Worm (Caenorhabditis elegans) whole organism, L1 larva: ENCODE results near the gene acp-2.

Experiments
- C16A3.4 ChIP-seq: fragments of 150-350 bp; optimal IDR thresholded peaks from 2 replicates; lab custom pipeline; 2014; ENCODE audit warnings: missing biosample characterization, missing genetic modification characterization
- F16B12.6 ChIP-seq: fragments of 150-350 bp; optimal IDR thresholded peaks from 2 replicates; lab custom pipeline; 2014; ENCODE audit warnings: missing biosample characterization, missing genetic modification characterization
- aly-2 ChIP-seq: fragments of 150-350 bp; optimal IDR thresholded peaks from 2 replicates; lab custom pipeline; 2014; ENCODE audit warnings: missing biosample characterization, missing genetic modification characterization
- blmp-1 ChIP-seq: fragments of 150-350 bp; optimal IDR thresholded peaks from 2 replicates; lab custom pipeline; 2014; ENCODE audit warnings: missing biosample characterization, missing genetic modification characterization
- ceh-63 ChIP-seq: fragments of 200-800 bp; sonication (Bioruptor generic); optimal IDR thresholded peaks from 2 replicates; lab custom pipeline; 2018; ENCODE audit warnings: mild to moderate bottlenecking, missing genetic modification characterization, missing compliant biosample characterization
- ceh-8 ChIP-seq: fragments of 200-800 bp; sonication (Bioruptor generic); optimal IDR thresholded peaks from 2 replicates; lab custom pipeline; 2018; ENCODE audit warnings: mild to moderate bottlenecking, missing genetic modification characterization, moderate library complexity, missing compliant biosample characterization
- ceh-88 ChIP-seq: fragments of 200-800 bp; sonication (Bioruptor generic); IDR thresholded peaks from 2 replicates; pipeline ENCODE4 v1.3.6; 2022; ENCODE audit warnings: missing genetic modification characterization, missing compliant biosample characterization
- ceh-90 ChIP-seq: sonication (generic microtip); optimal IDR thresholded peaks from 2 replicates; lab custom pipeline; 2016; ENCODE audit warnings: missing genetic modification characterization, missing compliant biosample characterization
- efl-1 ChIP-seq, 4 experiments: fragments of 150-350 bp; optimal IDR thresholded peaks in 3 of 4; peaks in 1 of 4; 1 replicate in 1 of 4; 2 replicates in 3 of 4; lab custom pipeline; 2014; ENCODE audit warnings: missing biosample characterization in 2 of 4, missing genetic modification characterization in 2 of 4, missing genetic modification reagents in 2 of 4
- efl-3 ChIP-seq: fragments of 200-800 bp; sonication (Bioruptor generic); optimal IDR thresholded peaks from 2 replicates; lab custom pipeline; 2018; ENCODE audit warnings: mild to moderate bottlenecking, missing genetic modification characterization, missing compliant biosample characterization
- egl-13 ChIP-seq: sonication (generic microtip); optimal IDR thresholded peaks from 2 replicates; lab custom pipeline; 2016; ENCODE audit warnings: missing genotype, missing genetic modification reagents, missing genetic modification characterization, missing compliant biosample characterization
- elt-2 ChIP-seq: sonication (generic microtip); optimal IDR thresholded peaks from 2 replicates; lab custom pipeline; 2016; ENCODE audit warnings: missing genetic modification characterization, mild to moderate bottlenecking, inconsistent platforms, missing compliant biosample characterization, missing genetic modification reagents
- fkh-8 ChIP-seq: sonication (generic microtip); optimal IDR thresholded peaks from 2 replicates; lab custom pipeline; 2016; ENCODE audit warnings: mild to moderate bottlenecking, missing genetic modification characterization, missing compliant biosample characterization
- hlh-4 ChIP-seq: sonication (generic microtip); optimal IDR thresholded peaks from 2 replicates; lab custom pipeline; 2016; ENCODE audit warnings: mild to moderate bottlenecking, missing genetic modification characterization, missing compliant biosample characterization
- hpl-2 ChIP-seq: fragments of 150-350 bp; optimal IDR thresholded peaks from 2 replicates; lab custom pipeline; 2014; ENCODE audit warnings: missing biosample characterization, missing genetic modification reagents, missing genetic modification characterization
- irx-1 ChIP-seq: sonication (generic microtip); optimal IDR thresholded peaks from 2 replicates; lab custom pipeline; 2016; ENCODE audit warnings: missing genetic modification characterization, missing compliant biosample characterization
- isw-1 ChIP-seq: fragments of 200-800 bp; sonication (Bioruptor generic); IDR thresholded peaks from 2 replicates; pipeline ENCODE4 v1.3.6; 2022; ENCODE audit warnings: missing genetic modification characterization, missing compliant biosample characterization
- jun-1 ChIP-seq: fragments of 150-350 bp; optimal IDR thresholded peaks from 2 replicates; lab custom pipeline; 2014; ENCODE audit warnings: missing biosample characterization, missing genetic modification reagents, missing genetic modification characterization
- lin-13 ChIP-seq: fragments of 150-350 bp; optimal IDR thresholded peaks from 2 replicates; lab custom pipeline; 2014; ENCODE audit warnings: missing biosample characterization, missing genetic modification reagents, missing genetic modification characterization
- lin-14 ChIP-seq: fragments of 200-800 bp; sonication (Bioruptor generic); optimal IDR thresholded peaks from 2 replicates; lab custom pipeline; 2018; ENCODE audit warnings: mild to moderate bottlenecking, missing genetic modification characterization, moderate library complexity, missing compliant biosample characterization
- lin-15B ChIP-seq: fragments of 150-350 bp; sonication (generic microtip); optimal IDR thresholded peaks from 3 replicates; lab custom pipeline; 2014; ENCODE audit warnings: missing biosample characterization, missing genetic modification characterization
- lin-39 ChIP-seq: fragments of 150-350 bp; optimal IDR thresholded peaks from 2 replicates; lab custom pipeline; 2014; ENCODE audit warnings: missing biosample characterization, missing genetic modification reagents, missing genetic modification characterization
- mep-1 ChIP-seq: fragments of 150-350 bp; optimal IDR thresholded peaks from 2 replicates; lab custom pipeline; 2014; ENCODE audit warnings: missing biosample characterization, missing genetic modification characterization
- nhr-11 ChIP-seq: fragments of 150-350 bp; optimal IDR thresholded peaks from 2 replicates; lab custom pipeline; 2014; ENCODE audit warnings: missing biosample characterization, missing genetic modification characterization
- nhr-12 ChIP-seq: sonication (generic microtip); optimal IDR thresholded peaks from 2 replicates; lab custom pipeline; 2017; ENCODE audit warnings: missing biosample characterization, missing genetic modification characterization
- nhr-71 ChIP-seq: sonication (generic microtip); optimal IDR thresholded peaks from 2 replicates; lab custom pipeline; 2016; ENCODE audit warnings: mild to moderate bottlenecking, missing genetic modification characterization, moderate library complexity, missing compliant biosample characterization
- nhr-77 ChIP-seq: fragments of 150-350 bp; optimal IDR thresholded peaks from 2 replicates; lab custom pipeline; 2014; ENCODE audit warnings: missing biosample characterization, missing genetic modification characterization
- nhr-85 ChIP-seq: sonication (generic microtip); peaks from one replicate; lab custom pipeline; 2016; ENCODE audit warnings: missing genetic modification characterization, inconsistent platforms, missing compliant biosample characterization
- nhr-90 ChIP-seq: sonication (generic microtip); optimal IDR thresholded peaks from 2 replicates; lab custom pipeline; 2016; ENCODE audit warnings: mild to moderate bottlenecking, missing genetic modification characterization, missing compliant biosample characterization; ENCODE audit not compliant: poor library complexity
- pag-3 ChIP-seq: sonication (generic microtip); optimal IDR thresholded peaks from 2 replicates; lab custom pipeline; 2017; ENCODE audit warnings: missing genetic modification characterization, mild to moderate bottlenecking, missing compliant biosample characterization, antibody characterized with exemption, borderline replicate concordance; ENCODE audit not compliant: insufficient read depth
- pax-3 ChIP-seq: fragments of 200-800 bp; sonication (Bioruptor generic); optimal IDR thresholded peaks from 2 replicates; lab custom pipeline; 2018; ENCODE audit warnings: mild to moderate bottlenecking, missing genetic modification characterization, moderate library complexity, missing compliant biosample characterization
- rnt-1 ChIP-seq: sonication (generic microtip); optimal IDR thresholded peaks from 2 replicates; lab custom pipeline; 2016; ENCODE audit warnings: mild to moderate bottlenecking, missing genetic modification characterization, moderate library complexity, missing compliant biosample characterization
- snpc-4 ChIP-seq: fragments of 150-350 bp; optimal IDR thresholded peaks from 2 replicates; lab custom pipeline; 2014; ENCODE audit warnings: missing biosample characterization, missing genetic modification characterization
- snu-23 ChIP-seq: sonication (generic microtip); optimal IDR thresholded peaks from 2 replicates; lab custom pipeline; 2016; ENCODE audit warnings: missing genetic modification characterization, missing compliant biosample characterization
- sox-4 ChIP-seq: sonication (generic microtip); optimal IDR thresholded peaks from 2 replicates; lab custom pipeline; 2016; ENCODE audit warnings: missing genetic modification characterization, missing compliant biosample characterization
- sptf-1 ChIP-seq: fragments of 150-350 bp; optimal IDR thresholded peaks from 2 replicates; lab custom pipeline; 2014; ENCODE audit warnings: missing biosample characterization, missing genetic modification characterization
- unc-30 ChIP-seq: sonication (generic microtip); optimal IDR thresholded peaks from 2 replicates; lab custom pipeline; 2017; ENCODE audit warnings: missing biosample characterization, missing genetic modification characterization
- zag-1 ChIP-seq: fragments of 150-350 bp; optimal IDR thresholded peaks from 2 replicates; lab custom pipeline; 2014; ENCODE audit warnings: missing biosample characterization, missing genetic modification characterization
- zip-4 ChIP-seq: fragments of 200-800 bp; sonication (Bioruptor generic); optimal IDR thresholded peaks from 2 replicates; lab custom pipeline; 2018; ENCODE audit warnings: mild to moderate bottlenecking, missing genetic modification characterization, moderate library complexity, missing compliant biosample characterization
- ztf-11 ChIP-seq, 2 experiments: sonication (generic microtip); optimal IDR thresholded peaks; 2 replicates each; lab custom pipeline; 2016 to 2017; ENCODE audit warnings: missing genetic modification characterization in 2 of 2, missing biosample characterization in 1 of 2, missing compliant biosample characterization in 1 of 2
- ztf-4 ChIP-seq: fragments of 150-350 bp; optimal IDR thresholded peaks from 2 replicates; lab custom pipeline; 2014; ENCODE audit warnings: missing biosample characterization, missing genetic modification characterization

Gene acp-2

DNA sequence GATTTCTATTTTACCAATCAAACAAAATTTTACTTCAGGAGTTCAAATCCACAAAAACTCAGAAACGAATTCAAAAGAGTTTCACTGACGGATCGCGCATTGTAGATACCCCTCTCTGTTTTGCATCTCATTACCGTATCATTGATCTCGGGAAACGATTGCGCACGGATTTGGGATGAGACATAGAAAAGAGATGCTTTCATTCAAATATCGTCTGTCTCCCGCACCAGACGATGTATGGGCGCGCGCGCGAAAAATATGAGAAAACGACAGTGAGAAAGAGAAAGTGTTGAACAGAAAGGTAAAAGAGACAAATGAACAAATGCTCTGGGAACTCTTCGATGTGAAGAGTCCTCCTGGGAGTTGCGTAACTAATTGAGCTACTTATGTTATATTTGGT lies 20.9 kb downstream of the acp-2 start:
- TF ChIP-seq lin-13 = no peak
- TF ChIP-seq ztf-4 = no peak
- peak; percentile 92 for TF ChIP-seq blmp-1 (tag; lab: Kevin White, UChicago)
- no peak for TF ChIP-seq nhr-85 (tag; lab: Kevin White, UChicago)

DNA sequence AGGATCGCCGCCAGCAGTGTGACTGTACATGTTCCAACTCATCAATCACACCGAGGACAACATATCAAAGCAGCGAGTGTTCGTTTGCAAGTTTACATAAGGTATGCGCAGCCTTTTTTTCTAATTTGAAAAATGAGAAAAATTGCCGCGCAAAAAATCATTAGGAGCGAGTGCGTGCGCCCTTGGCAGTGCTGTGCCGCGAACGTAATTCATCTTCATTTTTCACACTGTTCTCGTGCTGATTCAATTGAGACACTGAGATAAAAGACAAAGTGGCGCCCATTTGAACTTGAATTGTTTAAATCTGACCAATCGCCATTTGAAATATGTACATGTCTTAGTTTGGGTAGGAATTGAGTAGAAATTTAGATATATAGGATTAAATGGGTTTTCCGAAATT lies 22.3 kb downstream of the acp-2 start:
- TF ChIP-seq fkh-8 (tag; lab: Kevin White, UChicago) = no peak
- TF ChIP-seq ztf-11 (tag; optimal IDR thresholded peaks at IDR 0.05; lab: Kevin White, UChicago) = peak in 1 of 2 experiments; percentile 28
- no peak for TF ChIP-seq unc-30
- peak; percentile 82 for TF ChIP-seq nhr-85 (tag; lab: Kevin White, UChicago)
- peak; percentile 50 for TF ChIP-seq efl-3 (GFP tag; lab: Kevin White, UChicago)
- TF ChIP-seq mep-1 (tag; lab: Kevin White, UChicago) = no peak
- TF ChIP-seq lin-39 (tag; lab: Kevin White, UChicago) = peak; percentile 60
- TF ChIP-seq lin-14 (GFP tag; lab: Kevin White, UChicago) = peak; percentile 45
- TF ChIP-seq blmp-1 (tag; lab: Kevin White, UChicago) = peak; percentile 17
- no peak for TF ChIP-seq isw-1
- no peak for TF ChIP-seq egl-13 (tag; lab: Kevin White, UChicago)
- no peak for TF ChIP-seq sptf-1

DNA sequence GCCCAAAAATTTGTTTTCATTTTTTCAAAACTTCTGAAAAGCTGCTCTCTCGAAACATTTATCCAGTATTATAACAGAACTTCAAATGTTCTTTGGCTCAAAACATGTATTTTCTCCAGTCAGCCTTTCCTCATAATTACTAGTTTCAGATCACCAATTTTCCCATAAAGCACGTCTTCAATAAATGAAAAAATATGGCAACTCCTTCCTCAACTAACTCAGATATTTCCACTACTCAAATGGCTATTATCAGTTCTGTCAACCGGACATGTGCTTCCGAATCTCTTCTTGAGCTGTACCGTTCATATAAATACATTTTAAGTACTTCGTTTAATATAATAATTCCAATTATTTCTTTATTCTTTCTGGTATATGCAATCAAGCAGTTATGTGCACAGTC lies 24.4 kb downstream of the acp-2 start, which contains the start of gene sra-13:
Gene sra-13 (plus strand): TSS at position 195 of the 400 bp plus-strand sequence.
- TF ChIP-seq efl-1 (optimal IDR thresholded peaks at IDR 0.05; lab: Kevin White, UChicago) = no peak
- no peak for TF ChIP-seq efl-1 (GFP tag; optimal IDR thresholded peaks at IDR 0.05 in 1 of 2; lab: Kevin White, UChicago)
- TF ChIP-seq nhr-12 (tag; lab: Kevin White, UChicago) = no peak
- TF ChIP-seq pag-3 (tag; lab: Kevin White, UChicago) = no peak
- no peak for TF ChIP-seq zip-4
- TF ChIP-seq zag-1 (tag; lab: Kevin White, UChicago) = no peak
- no peak for TF ChIP-seq hlh-4 (tag; lab: Kevin White, UChicago)
- TF ChIP-seq aly-2 (tag; lab: Kevin White, UChicago) = no peak
- no peak for TF ChIP-seq sox-4 (tag; lab: Kevin White, UChicago)
- TF ChIP-seq C16A3.4 = no peak

DNA sequence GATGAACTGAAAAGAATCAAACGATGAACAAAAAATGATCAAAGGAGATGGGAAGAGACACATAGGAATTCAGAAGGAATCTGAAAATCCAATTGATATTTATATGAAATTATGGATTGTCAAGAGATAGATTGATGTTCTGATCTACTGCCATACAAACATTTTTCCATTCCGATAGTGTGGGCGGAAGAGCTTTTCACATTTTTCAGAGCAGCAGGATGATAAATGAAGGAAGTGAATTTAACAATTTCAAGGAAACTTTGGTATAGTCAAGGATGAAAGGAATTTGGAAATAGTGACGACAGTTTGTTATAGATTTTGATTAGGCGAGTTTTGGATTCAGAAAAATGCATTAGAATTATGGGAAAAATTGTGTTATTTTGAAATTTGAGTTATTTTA lies 26.6 kb downstream of the acp-2 start, which contains the start of gene ubc-24:
Gene ubc-24 (plus strand): TSS at position 301 of the 400 bp plus-strand sequence.
- TF ChIP-seq efl-3 (GFP tag; lab: Kevin White, UChicago) (no peak), hpl-2 (GFP tag; lab: Kevin White, UChicago) (no peak), snu-23 (no peak), nhr-12 (tag; lab: Kevin White, UChicago) (no peak), nhr-77 (tag; lab: Kevin White, UChicago) (no peak), snpc-4 (tag; lab: Kevin White, UChicago) (no peak), ceh-88 (no peak), zip-4 (no peak)

DNA sequence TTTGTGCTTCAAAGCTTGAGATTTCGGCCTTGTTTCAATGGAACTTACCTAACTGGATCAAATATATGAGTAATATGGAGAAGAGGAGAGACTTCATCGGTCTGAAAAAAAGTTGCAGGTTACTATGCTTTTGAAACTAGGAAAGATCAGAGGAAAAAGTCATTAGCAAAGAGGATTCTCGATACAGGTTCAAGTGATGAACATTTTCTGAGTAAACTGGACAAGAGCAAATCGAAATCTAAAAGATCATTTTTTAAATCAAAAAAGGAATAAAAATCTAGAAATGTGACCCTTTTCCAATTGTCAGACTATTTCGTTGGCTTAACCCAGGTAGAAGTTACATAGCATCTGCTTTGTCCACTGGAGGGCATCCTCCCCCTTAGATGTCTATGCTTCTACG lies 27.1 kb downstream of the acp-2 start, which contains the start of gene skpo-1:
Gene skpo-1 (minus strand): TSS at position 101 of the 400 bp plus-strand sequence.
- TF ChIP-seq efl-1 (optimal IDR thresholded peaks at IDR 0.05; lab: Kevin White, UChicago) = no peak
- peak in 1 of 2 experiments; percentile 10 for TF ChIP-seq efl-1 (GFP tag; optimal IDR thresholded peaks at IDR 0.05 in 1 of 2; lab: Kevin White, UChicago)
- TF ChIP-seq irx-1 (tag; lab: Kevin White, UChicago) = no peak
- TF ChIP-seq nhr-90 (tag; lab: Kevin White, UChicago) = no peak
- no peak for TF ChIP-seq nhr-71 (tag; lab: Kevin White, UChicago)

DNA sequence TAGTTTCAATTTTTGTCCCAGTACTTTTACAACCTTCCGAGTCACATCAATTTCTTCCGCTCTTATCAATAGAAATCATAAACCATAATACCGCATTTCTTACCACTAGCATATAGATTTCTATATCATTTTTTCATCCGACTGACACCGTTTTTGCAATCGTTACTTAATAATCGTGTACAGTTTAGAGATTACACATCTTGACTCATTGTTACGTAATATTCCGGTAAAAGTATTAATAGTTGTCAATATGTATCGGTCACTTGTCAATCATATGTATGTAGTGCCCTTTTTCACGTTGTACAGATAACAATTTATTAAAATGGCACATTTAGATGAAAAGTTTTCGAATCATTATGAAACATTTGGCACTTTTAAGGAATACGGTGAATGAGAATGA lies 31.9 kb downstream of the acp-2 start:
- TF ChIP-seq ceh-8 (GFP tag; lab: Kevin White, UChicago) (no peak), ceh-90 (no peak), pax-3 (tag; lab: Kevin White, UChicago) (no peak), F16B12.6 (tag; lab: Kevin White, UChicago) (no peak), jun-1 (tag; lab: Kevin White, UChicago) (peak; percentile 48), elt-2 (tag; lab: Kevin White, UChicago) (peak; percentile 77), lin-15B (tag; lab: Kevin White, UChicago) (no peak), nhr-11 (no peak), nhr-12 (tag; lab: Kevin White, UChicago) (no peak), ceh-63 (GFP tag; lab: Kevin White, UChicago) (no peak), rnt-1 (tag; lab: Kevin White, UChicago) (no peak)
